Worm (Caenorhabditis elegans) whole organism, L2 larva: Measurements from ENCODE around the gene chil-21.

ENCODE experiments used
- C34F6.9 ChIP-seq: fragments of 150-350 bp; optimal IDR thresholded peaks from 2 replicates; lab custom pipeline; 2014; ENCODE audit warnings: missing biosample characterization, missing genetic modification characterization
- F13H6.1 ChIP-seq: sonication (generic microtip); optimal IDR thresholded peaks from 2 replicates; lab custom pipeline; 2016; ENCODE audit warnings: missing genetic modification characterization, missing compliant biosample characterization
- Y55F3AM.14 ChIP-seq: fragments of 200-800 bp; sonication (Bioruptor generic); optimal IDR thresholded peaks from 2 replicates; lab custom pipeline; 2018; ENCODE audit warnings: mild to moderate bottlenecking, missing genetic modification characterization, missing compliant biosample characterization
- ZK546.5 ChIP-seq: sonication (generic microtip); optimal IDR thresholded peaks from 2 replicates; lab custom pipeline; 2017; ENCODE audit warnings: missing biosample characterization, missing genetic modification characterization
- aly-2 ChIP-seq: fragments of 150-350 bp; optimal IDR thresholded peaks from 2 replicates; lab custom pipeline; 2014; ENCODE audit warnings: missing biosample characterization, missing genetic modification characterization
- ama-1 ChIP-seq: fragments of 150-350 bp; optimal IDR thresholded peaks from 2 replicates; lab custom pipeline; 2018; ENCODE audit warnings: inconsistent platforms
- blmp-1 ChIP-seq: sonication (generic microtip); optimal IDR thresholded peaks from 2 replicates; lab custom pipeline; 2017; ENCODE audit warnings: missing genetic modification characterization, mild to moderate bottlenecking, missing compliant biosample characterization, antibody characterized with exemption, moderate library complexity; ENCODE audit not compliant: insufficient read depth
- ceh-82 ChIP-seq: fragments of 150-350 bp; optimal IDR thresholded peaks from 2 replicates; lab custom pipeline; 2014; ENCODE audit warnings: missing biosample characterization, missing genetic modification characterization
- dmd-4 ChIP-seq: sonication (generic microtip); optimal IDR thresholded peaks from 2 replicates; lab custom pipeline; 2017; ENCODE audit warnings: missing biosample characterization, missing genetic modification characterization
- elt-1 ChIP-seq: fragments of 150-350 bp; optimal IDR thresholded peaks from 2 replicates; lab custom pipeline; 2014; ENCODE audit warnings: missing biosample characterization, missing genetic modification characterization
- elt-3 ChIP-seq: sonication (generic microtip); optimal IDR thresholded peaks from 2 replicates; lab custom pipeline; 2017; ENCODE audit warnings: missing biosample characterization, missing genetic modification characterization
- fos-1 ChIP-seq: fragments of 150-350 bp; optimal IDR thresholded peaks from 2 replicates; lab custom pipeline; 2014; ENCODE audit warnings: missing biosample characterization, missing genetic modification characterization
- gmeb-1 ChIP-seq: fragments of 150-350 bp; optimal IDR thresholded peaks from 2 replicates; lab custom pipeline; 2014; ENCODE audit warnings: missing biosample characterization, missing genetic modification characterization
- lin-11 ChIP-seq: fragments of 150-350 bp; sonication (generic microtip); optimal IDR thresholded peaks from 2 replicates; lab custom pipeline; 2014; ENCODE audit warnings: missing biosample characterization, missing genetic modification characterization, inconsistent platforms, mixed read lengths
- lin-13 ChIP-seq: fragments of 150-350 bp; optimal IDR thresholded peaks from 2 replicates; lab custom pipeline; 2014; ENCODE audit warnings: missing biosample characterization, missing genetic modification reagents, missing genetic modification characterization
- lin-39 ChIP-seq: fragments of 150-350 bp; optimal IDR thresholded peaks from 2 replicates; lab custom pipeline; 2014; ENCODE audit warnings: missing biosample characterization, missing genetic modification reagents, missing genetic modification characterization
- lsy-2 ChIP-seq, 2 experiments: fragments of 150-350 bp in 1 of 2; sonication (generic microtip) in 1 of 2; optimal IDR thresholded peaks; 2 replicates each; lab custom pipeline; 2014 to 2017; ENCODE audit warnings: missing biosample characterization in 2 of 2, missing genetic modification characterization in 2 of 2
- mab-5 ChIP-seq: fragments of 150-350 bp; optimal IDR thresholded peaks from 2 replicates; lab custom pipeline; 2014; ENCODE audit warnings: missing biosample characterization, missing genetic modification characterization
- nhr-10 ChIP-seq: sonication (generic microtip); optimal IDR thresholded peaks from 2 replicates; lab custom pipeline; 2017; ENCODE audit warnings: missing biosample characterization, missing genetic modification characterization
- nhr-12 ChIP-seq: fragments of 150-350 bp; optimal IDR thresholded peaks from 2 replicates; lab custom pipeline; 2014; ENCODE audit warnings: missing biosample characterization, missing genetic modification characterization
- nhr-129 ChIP-seq: fragments of 150-350 bp; optimal IDR thresholded peaks from 2 replicates; lab custom pipeline; 2014; ENCODE audit warnings: missing biosample characterization, missing genetic modification characterization
- nhr-21 ChIP-seq: fragments of 150-350 bp; optimal IDR thresholded peaks from 2 replicates; lab custom pipeline; 2014; ENCODE audit warnings: missing biosample characterization, missing genetic modification characterization
- nhr-237 ChIP-seq: fragments of 150-350 bp; optimal IDR thresholded peaks from 2 replicates; lab custom pipeline; 2014; ENCODE audit warnings: missing biosample characterization, missing genetic modification characterization
- nhr-25 ChIP-seq: fragments of 150-350 bp; sonication (generic microtip); optimal IDR thresholded peaks from 3 replicates; lab custom pipeline; 2014; ENCODE audit warnings: missing biosample characterization, missing genetic modification characterization
- nhr-6 ChIP-seq: fragments of 150-350 bp; optimal IDR thresholded peaks from 2 replicates; lab custom pipeline; 2014; ENCODE audit warnings: missing biosample characterization, missing genetic modification characterization
- nhr-77 ChIP-seq: fragments of 150-350 bp; optimal IDR thresholded peaks from 2 replicates; lab custom pipeline; 2014; ENCODE audit warnings: missing biosample characterization, missing genetic modification characterization
- peb-1 ChIP-seq: fragments of 150-350 bp; optimal IDR thresholded peaks from 2 replicates; lab custom pipeline; 2014; ENCODE audit warnings: missing biosample characterization, missing genetic modification characterization
- sem-4 ChIP-seq: fragments of 150-350 bp; optimal IDR thresholded peaks from 2 replicates; lab custom pipeline; 2014; ENCODE audit warnings: missing biosample characterization, missing genetic modification reagents, missing genetic modification characterization
- skn-1 ChIP-seq: sonication (generic microtip); optimal IDR thresholded peaks from 2 replicates; lab custom pipeline; 2017; ENCODE audit warnings: missing biosample characterization, missing genetic modification characterization
- sma-3 ChIP-seq: sonication (generic microtip); optimal IDR thresholded peaks from 2 replicates; lab custom pipeline; 2016; ENCODE audit warnings: missing genetic modification reagents, missing genetic modification characterization, missing compliant biosample characterization
- snpc-4 ChIP-seq: fragments of 150-350 bp; optimal IDR thresholded peaks from 2 replicates; lab custom pipeline; 2014; ENCODE audit warnings: missing biosample characterization, missing genetic modification characterization
- unc-39 ChIP-seq: fragments of 150-350 bp; optimal IDR thresholded peaks from 2 replicates; lab custom pipeline; 2014; ENCODE audit warnings: missing biosample characterization, missing genetic modification characterization
- unc-62 ChIP-seq: fragments of 150-350 bp; optimal IDR thresholded peaks from 2 replicates; lab custom pipeline; 2014; ENCODE audit warnings: missing biosample characterization, missing genetic modification reagents, missing genetic modification characterization
- zag-1 ChIP-seq: fragments of 150-350 bp; optimal IDR thresholded peaks from 2 replicates; lab custom pipeline; 2014; ENCODE audit warnings: missing biosample characterization, missing genetic modification characterization
- ztf-1 ChIP-seq: fragments of 200-800 bp; sonication (Bioruptor generic); conservative IDR thresholded peaks from 2 replicates; pipeline ENCODE4 v1.3.6; 2022; ENCODE audit warnings: missing genetic modification characterization, missing compliant biosample characterization
- ztf-11 ChIP-seq: sonication (generic microtip); optimal IDR thresholded peaks from 2 replicates; lab custom pipeline; 2017; ENCODE audit warnings: missing biosample characterization, missing genetic modification characterization
- ztf-4 ChIP-seq: fragments of 150-350 bp; optimal IDR thresholded peaks from 2 replicates; lab custom pipeline; 2014; ENCODE audit warnings: missing biosample characterization, missing genetic modification characterization

chil-21 gene

ce11 chrII:9427644-9428043 lies 34.1 kb downstream of the chil-21 start, which contains the start of gene M176.5:
TSS of gene M176.5 (minus strand) at chrII:9427744.
- no peak for TF ChIP-seq lin-13 (GFP tag; lab: Kevin White, UChicago)
- peak; percentile 15 for TF ChIP-seq F13H6.1 (tag; lab: Kevin White, UChicago)

DNA sequence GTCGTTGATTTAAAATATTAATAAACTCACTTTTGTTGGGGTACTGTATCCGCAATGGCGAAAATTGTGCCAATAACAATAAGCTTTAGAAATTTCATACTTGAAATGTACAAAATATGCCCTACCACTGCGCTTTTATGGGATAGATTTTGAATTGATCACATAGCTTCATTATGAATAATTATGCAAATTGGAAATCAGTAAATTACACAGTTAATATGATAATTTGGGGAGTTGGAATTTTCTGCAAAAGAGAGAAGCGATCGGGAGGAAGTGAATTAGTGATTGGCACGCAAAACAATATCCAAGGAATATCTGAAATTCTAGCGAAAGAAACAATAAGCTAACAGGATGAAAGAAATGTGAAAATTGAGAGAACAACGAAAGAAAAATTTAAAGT lies 35.7 kb downstream of the chil-21 start, which contains the start of gene M176.10:
TSS of gene M176.10 (minus strand) at position 101 of the 400 bp plus-strand sequence.
- TF ChIP-seq skn-1 (no peak), lin-13 (GFP tag; lab: Kevin White, UChicago) (no peak), nhr-10 (tag; lab: Kevin White, UChicago) (no peak), unc-62 (no peak), nhr-12 (tag; lab: Kevin White, UChicago) (no peak), aly-2 (no peak), elt-3 (tag; lab: Kevin White, UChicago) (no peak), ztf-1 (GFP tag; lab: Robert Waterston, UW) (no peak), ama-1 (lab: Kevin White, UChicago) (no peak)

DNA sequence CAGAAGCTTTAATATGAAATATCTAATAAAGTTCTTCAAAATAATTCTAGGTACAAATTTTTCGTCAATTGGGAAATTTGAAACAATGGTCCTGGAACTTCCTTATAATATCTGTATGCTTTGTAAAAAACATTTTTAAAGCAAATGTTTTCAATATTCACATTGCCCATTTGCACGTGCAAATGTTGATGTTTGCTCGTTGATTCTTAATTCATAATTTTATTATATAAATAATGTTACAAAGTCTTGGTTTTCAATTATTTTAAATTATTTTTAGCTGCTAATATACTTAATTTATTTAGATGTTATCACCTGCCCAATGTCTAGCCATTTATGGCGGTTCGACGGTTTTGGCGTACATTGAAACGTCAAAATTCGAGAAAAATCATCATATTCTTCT lies 39.8 kb downstream of the chil-21 start, which contains the start of gene M176.11:
TSS of gene M176.11 (plus strand) at position 301 of the 400 bp plus-strand sequence.
- TF ChIP-seq elt-1 (tag; lab: Kevin White, UChicago) (no peak), ztf-4 (tag; lab: Kevin White, UChicago) (no peak), nhr-77 (tag; lab: Kevin White, UChicago) (no peak), nhr-237 (tag; lab: Kevin White, UChicago) (no peak), nhr-10 (tag; lab: Kevin White, UChicago) (no peak), ama-1 (lab: Kevin White, UChicago) (no peak), blmp-1 (tag; lab: Kevin White, UChicago) (no peak), nhr-6 (no peak), lsy-2 (tag; optimal IDR thresholded peaks at IDR 0.05; lab: Kevin White, UChicago) (no peak), ztf-11 (tag; lab: Kevin White, UChicago) (no peak), sma-3 (GFP tag; lab: Kevin White, UChicago) (no peak), sem-4 (tag; lab: Kevin White, UChicago) (no peak)
- TF ChIP-seq, all 48 proteins: peak for 0

DNA sequence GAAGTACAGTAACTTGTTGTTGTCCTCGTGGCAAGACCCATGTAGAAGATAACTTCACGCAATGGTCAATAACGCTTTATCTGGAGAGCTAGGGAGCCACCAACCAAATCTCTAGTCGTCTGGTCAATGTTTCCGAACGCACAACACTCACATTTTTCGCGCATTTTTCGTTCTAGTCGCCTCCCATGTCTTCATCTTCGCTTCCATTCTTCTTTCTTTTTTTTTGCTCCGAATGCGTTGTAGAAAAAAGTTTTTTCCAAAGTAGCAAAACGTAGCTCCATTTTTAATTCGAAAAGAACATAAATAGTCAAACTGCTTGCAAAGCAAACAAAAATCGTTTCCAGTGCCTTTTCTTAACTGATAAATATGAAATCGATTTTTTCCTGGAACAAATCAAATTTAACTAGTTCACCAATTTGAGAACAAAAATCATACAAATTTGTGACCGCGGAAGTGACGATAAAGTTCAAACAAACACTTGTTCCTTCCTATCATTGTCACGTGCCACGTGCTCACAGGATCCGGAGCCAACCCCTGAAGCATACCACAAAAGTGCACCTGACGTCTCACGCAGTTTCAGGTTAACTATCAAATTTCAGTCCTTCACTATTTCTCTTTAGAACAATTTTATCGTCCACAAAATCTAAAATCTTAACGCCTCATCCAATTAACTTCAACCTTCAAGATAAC lies 42.8 kb downstream of the chil-21 start:
- TF ChIP-seq F13H6.1 (tag; lab: Kevin White, UChicago), result no peak

ce11 chrII:9418065-9418567 lies 43.7 kb downstream of the chil-21 start, which contains the start of the genes M176.4 and M176.16:
TSS of gene M176.4 (plus strand) at chrII:9418365.
TSS of gene M176.16 (plus strand) at chrII:9418517.
- TF ChIP-seq ceh-82 (tag; lab: Kevin White, UChicago) (no peak), ztf-11 (tag; lab: Kevin White, UChicago) (no peak), nhr-25 (tag; lab: Kevin White, UChicago) (no peak), lin-11 (no peak), ZK546.5 (tag; lab: Kevin White, UChicago) (no peak), skn-1 (no peak)

DNA sequence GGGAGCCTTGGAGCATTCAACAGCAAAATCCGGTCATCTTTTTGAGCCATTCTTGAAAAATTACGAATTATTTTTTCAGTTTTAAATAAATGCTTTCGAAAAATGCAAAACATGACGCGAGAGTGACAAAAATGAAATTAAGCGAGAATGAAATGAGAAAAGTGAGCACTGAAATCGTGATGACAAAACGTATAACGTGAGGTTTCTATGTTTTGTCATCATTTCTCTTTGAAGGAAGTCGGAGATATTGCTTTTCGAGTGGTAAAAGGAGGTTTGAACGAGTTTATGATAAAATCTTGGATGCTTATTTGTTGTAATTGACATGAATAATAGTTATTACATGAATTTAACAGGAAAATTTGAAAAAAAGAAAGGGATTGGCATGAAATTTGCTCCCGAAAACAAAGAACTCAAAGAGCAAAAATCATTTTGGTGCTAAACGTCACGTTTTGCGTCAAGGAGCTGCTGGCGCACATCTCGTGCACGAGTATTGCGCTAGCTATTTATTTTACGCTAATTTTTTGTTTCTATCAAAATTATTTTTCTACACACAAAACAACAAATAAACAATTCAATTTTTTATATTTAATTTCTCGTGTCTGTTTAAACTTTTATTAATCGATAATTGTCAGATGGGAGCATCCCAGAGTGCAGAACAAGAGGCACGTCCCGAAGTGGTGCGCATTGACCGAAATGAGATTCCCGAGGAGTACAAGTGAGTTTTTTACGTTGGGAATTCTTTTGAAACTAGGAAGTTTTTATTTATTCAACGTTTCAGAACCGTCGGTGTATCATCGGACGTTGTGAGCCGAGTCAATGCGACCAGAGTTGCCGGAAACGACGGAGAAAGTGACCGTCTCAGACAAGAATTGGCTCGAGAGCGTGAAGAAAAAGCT lies 45.2 kb downstream of the chil-21 start, which contains the start of the genes gss-1 and chch-3:
TSS of gene gss-1 (minus strand) at position 51 of the 896 bp plus-strand sequence.
TSS of gene chch-3 (plus strand) at position 633 of the 896 bp plus-strand sequence.
- peak; percentile 43 for TF ChIP-seq lin-13 (GFP tag; lab: Kevin White, UChicago)
- TF ChIP-seq Y55F3AM.14 (GFP tag; lab: Kevin White, UChicago), result no peak
- peak; percentile 14 for TF ChIP-seq snpc-4 (tag; lab: Kevin White, UChicago)
- TF ChIP-seq lin-11, result peak; percentile 1
- TF ChIP-seq nhr-237 (tag; lab: Kevin White, UChicago), result no peak
- no peak for TF ChIP-seq unc-62
- no peak for TF ChIP-seq ztf-1 (GFP tag; lab: Robert Waterston, UW)
- peak; percentile 63 for TF ChIP-seq fos-1 (tag; lab: Kevin White, UChicago)
- peak; percentile 71 for TF ChIP-seq nhr-129 (tag; lab: Kevin White, UChicago)
- TF ChIP-seq ztf-11 (tag; lab: Kevin White, UChicago), result no peak
- no peak for TF ChIP-seq zag-1 (tag; lab: Kevin White, UChicago)
- TF ChIP-seq unc-39 (tag; lab: Kevin White, UChicago), result no peak
- peak; percentile 25 for TF ChIP-seq mab-5 (tag; lab: Kevin White, UChicago)
- TF ChIP-seq F13H6.1 (tag; lab: Kevin White, UChicago), result peak; percentile 24
- peak; percentile 14 for TF ChIP-seq sma-3 (GFP tag; lab: Kevin White, UChicago)
- no peak for TF ChIP-seq elt-3 (tag; lab: Kevin White, UChicago)
- TF ChIP-seq sem-4 (tag; lab: Kevin White, UChicago), result no peak
- peak; percentile 13 for TF ChIP-seq nhr-21 (tag; lab: Kevin White, UChicago)
- peak; percentile 69 for TF ChIP-seq gmeb-1 (tag; lab: Kevin White, UChicago)
- peak; percentile 56 to 85 for TF ChIP-seq lsy-2 (tag; optimal IDR thresholded peaks at IDR 0.05; lab: Kevin White, UChicago)
- TF ChIP-seq peb-1, result no peak
- no peak for TF ChIP-seq nhr-77 (tag; lab: Kevin White, UChicago)
- TF ChIP-seq skn-1, result no peak
- TF ChIP-seq ztf-4 (tag; lab: Kevin White, UChicago), result no peak
- no peak for TF ChIP-seq nhr-12 (tag; lab: Kevin White, UChicago)
- no peak for TF ChIP-seq dmd-4
- peak; percentile 85 for TF ChIP-seq C34F6.9 (tag; lab: Kevin White, UChicago)
- TF ChIP-seq lin-39 (tag; lab: Kevin White, UChicago), result no peak
